Worm (Caenorhabditis elegans) whole organism, early embryonic: ENCODE measurements around the gene madf-5.

Experiments used
- B0310.2 ChIP-seq: sonication (generic microtip); optimal IDR thresholded peaks from 2 replicates; lab custom pipeline; 2016; ENCODE audit warnings: mild to moderate bottlenecking, missing genetic modification characterization, missing compliant biosample characterization
- F13C5.2 ChIP-seq: sonication (generic microtip); optimal IDR thresholded peaks from 2 replicates; lab custom pipeline; 2017; ENCODE audit warnings: mild to moderate bottlenecking, missing genetic modification characterization, inconsistent platforms, missing compliant biosample characterization
- aly-1 ChIP-seq: sonication (generic microtip); optimal IDR thresholded peaks from 2 replicates; lab custom pipeline; 2016; ENCODE audit warnings: missing genetic modification characterization, missing compliant biosample characterization
- ama-1 ChIP-seq: fragments of 150-350 bp; optimal IDR thresholded peaks from 2 replicates; lab custom pipeline; 2014
- ceh-13 ChIP-seq: fragments of 200-800 bp; sonication (Bioruptor generic); optimal IDR thresholded peaks from 2 replicates; lab custom pipeline; 2018; ENCODE audit warnings: mild to moderate bottlenecking, missing genetic modification characterization, missing compliant biosample characterization
- ceh-36 ChIP-seq: sonication (generic microtip); optimal IDR thresholded peaks from 2 replicates; lab custom pipeline; 2016; ENCODE audit warnings: missing genetic modification characterization, inconsistent platforms, missing compliant biosample characterization
- ets-7 ChIP-seq: sonication (generic microtip); optimal IDR thresholded peaks from 2 replicates; lab custom pipeline; 2016; ENCODE audit warnings: missing genotype, missing genetic modification characterization, missing compliant biosample characterization
- flt-1 ChIP-seq: fragments of 200-800 bp; sonication (Bioruptor generic); IDR thresholded peaks from 2 replicates; pipeline ENCODE4 v1.3.6; 2022; ENCODE audit warnings: missing genetic modification characterization, missing compliant biosample characterization
- hmbx-1 ChIP-seq: sonication (generic microtip); optimal IDR thresholded peaks from 2 replicates; lab custom pipeline; 2016; ENCODE audit warnings: mild to moderate bottlenecking, missing genetic modification characterization, missing compliant biosample characterization
- hmg-4 ChIP-seq: fragments of 200-800 bp; sonication (Bioruptor generic); optimal IDR thresholded peaks from 2 replicates; lab custom pipeline; 2018; ENCODE audit warnings: mild to moderate bottlenecking, missing genetic modification characterization, missing compliant biosample characterization
- hnd-1 ChIP-seq: sonication (generic microtip); optimal IDR thresholded peaks from 2 replicates; lab custom pipeline; 2016; ENCODE audit warnings: missing genetic modification characterization, missing compliant biosample characterization
- pes-1 ChIP-seq: fragments of 200-800 bp; sonication (Bioruptor generic); IDR thresholded peaks from 2 replicates; pipeline ENCODE4 v1.3.6; 2022; ENCODE audit warnings: missing genetic modification reagents, missing genetic modification characterization, missing compliant biosample characterization
- scrt-1 ChIP-seq: fragments of 200-800 bp; sonication (Bioruptor generic); IDR thresholded peaks from 2 replicates; pipeline ENCODE4 v1.3.6; 2022; ENCODE audit warnings: missing genetic modification characterization, missing compliant biosample characterization
- sea-1 ChIP-seq: fragments of 200-800 bp; sonication (Bioruptor generic); conservative IDR thresholded peaks from 2 replicates; pipeline ENCODE4 v1.3.6; 2022; ENCODE audit warnings: missing genetic modification characterization, missing compliant biosample characterization
- tbx-11 ChIP-seq: fragments of 200-800 bp; sonication (Bioruptor generic); IDR thresholded peaks from 2 replicates; pipeline ENCODE4 v1.3.6; 2022; ENCODE audit warnings: missing genetic modification characterization, missing compliant biosample characterization
- tbx-37 ChIP-seq: fragments of 200-800 bp; sonication (Bioruptor generic); conservative IDR thresholded peaks from 2 replicates; pipeline ENCODE4 v1.3.6; 2022; ENCODE audit warnings: missing genetic modification reagents, missing genetic modification characterization, missing compliant biosample characterization
- tra-4 ChIP-seq: sonication (generic microtip); optimal IDR thresholded peaks from 2 replicates; lab custom pipeline; 2017; ENCODE audit warnings: missing genetic modification characterization, missing compliant biosample characterization

madf-5 gene

ce11 chrII:14609297-14609937 lies 36.0 kb downstream of the madf-5 start:
- no peak for TF ChIP-seq B0310.2 (tag; lab: Kevin White, UChicago)
- TF ChIP-seq ama-1 (lab: Kevin White, UChicago) = no peak
- no peak for TF ChIP-seq tbx-11
- TF ChIP-seq ceh-13 (GFP tag; lab: Kevin White, UChicago) = no peak
- TF ChIP-seq hmg-4 (GFP tag; lab: Kevin White, UChicago) = no peak
- no peak for TF ChIP-seq flt-1 (GFP tag; lab: Robert Waterston, UW)
- TF ChIP-seq ceh-36 (tag; lab: Kevin White, UChicago) = no peak

ce11 chrII:14610492-14611142 lies 37.2 kb downstream of the madf-5 start:
- TF ChIP-seq pes-1 = no peak

ce11 chrII:14611307-14611706 lies 37.9 kb downstream of the madf-5 start:
- no peak for TF ChIP-seq hmg-4 (GFP tag; lab: Kevin White, UChicago)
- no peak for TF ChIP-seq ets-7
- TF ChIP-seq hnd-1 (tag; lab: Kevin White, UChicago) = no peak
- no peak for TF ChIP-seq tbx-11
- TF ChIP-seq scrt-1 (GFP tag; lab: Robert Waterston, UW) = no peak
- TF ChIP-seq B0310.2 (tag; lab: Kevin White, UChicago) = no peak
- no peak for TF ChIP-seq pes-1
- TF ChIP-seq ceh-36 (tag; lab: Kevin White, UChicago) = no peak
- TF ChIP-seq ceh-13 (GFP tag; lab: Kevin White, UChicago) = no peak
- no peak for TF ChIP-seq aly-1 (tag; lab: Kevin White, UChicago)
- no peak for TF ChIP-seq hmbx-1 (tag; lab: Kevin White, UChicago)
- TF ChIP-seq sea-1 (GFP tag; lab: Robert Waterston, UW) = no peak

ce11 chrII:14615735-14616134 lies 42.3 kb downstream of the madf-5 start, which contains the start of gene mltn-9:
Gene mltn-9, plus strand, starts transcription at chrII:14616035.
- TF ChIP-seq pes-1 (no peak), ceh-36 (tag; lab: Kevin White, UChicago) (no peak), ets-7 (no peak), ama-1 (lab: Kevin White, UChicago) (no peak), B0310.2 (tag; lab: Kevin White, UChicago) (no peak), hmbx-1 (tag; lab: Kevin White, UChicago) (no peak), F13C5.2 (tag; lab: Kevin White, UChicago) (no peak), tbx-37 (GFP tag; lab: Robert Waterston, UW) (no peak), tbx-11 (no peak), sea-1 (GFP tag; lab: Robert Waterston, UW) (no peak), scrt-1 (GFP tag; lab: Robert Waterston, UW) (no peak), hmg-4 (GFP tag; lab: Kevin White, UChicago) (no peak), hnd-1 (tag; lab: Kevin White, UChicago) (no peak), ceh-13 (GFP tag; lab: Kevin White, UChicago) (no peak), aly-1 (tag; lab: Kevin White, UChicago) (no peak), tra-4 (tag; lab: Kevin White, UChicago) (no peak), flt-1 (GFP tag; lab: Robert Waterston, UW) (no peak)

DNA sequence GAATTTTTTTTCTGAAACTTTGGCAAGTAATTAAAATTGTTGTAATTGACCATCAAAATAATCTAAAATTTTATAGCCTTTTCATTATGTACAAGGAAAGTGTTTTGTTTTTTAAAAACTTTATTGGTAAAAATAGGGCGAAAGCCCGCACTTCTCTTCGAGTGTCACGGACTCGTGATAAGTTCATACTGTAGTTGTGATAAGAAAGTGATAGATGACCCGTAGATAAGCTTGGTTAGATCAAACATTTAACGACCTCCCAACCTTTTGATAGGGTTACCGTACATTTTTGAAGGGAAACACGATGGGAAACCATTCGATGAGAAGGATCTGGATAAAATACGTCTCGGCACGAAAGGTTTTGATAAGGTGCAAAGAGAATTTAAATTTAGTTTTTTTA lies 43.0 kb downstream of the madf-5 start:
- no peak for TF ChIP-seq tra-4 (tag; lab: Kevin White, UChicago)
- no peak for TF ChIP-seq ceh-36 (tag; lab: Kevin White, UChicago)
- TF ChIP-seq hmbx-1 (tag; lab: Kevin White, UChicago) = no peak
- TF ChIP-seq tbx-11 = no peak
- no peak for TF ChIP-seq hnd-1 (tag; lab: Kevin White, UChicago)
- TF ChIP-seq tbx-37 (GFP tag; lab: Robert Waterston, UW) = no peak
- TF ChIP-seq ama-1 (lab: Kevin White, UChicago) = no peak

DNA sequence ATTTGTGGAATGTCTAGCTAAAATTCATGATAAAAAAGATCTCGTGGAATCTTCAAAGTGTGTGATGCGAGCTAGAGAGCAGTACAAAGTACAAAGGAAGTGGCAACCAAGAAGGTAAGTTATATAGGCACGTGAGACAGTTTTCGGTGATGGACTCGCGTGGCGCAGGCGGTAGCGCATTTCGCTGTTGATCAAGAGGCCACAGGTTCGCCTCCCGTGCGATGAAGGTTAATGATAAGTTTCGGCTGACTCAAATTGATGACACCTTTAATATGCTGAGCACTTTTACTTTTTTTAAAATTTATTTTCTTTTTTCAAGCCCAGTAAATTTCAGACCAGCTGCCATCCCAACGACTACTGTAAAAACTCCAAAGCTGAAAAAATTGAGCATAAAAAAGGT lies 43.5 kb downstream of the madf-5 start:
- TF ChIP-seq pes-1 (0 out of 2 replicates have a peak, but pooled peaks have one; percentile 25), hmbx-1 (tag; lab: Kevin White, UChicago) (no peak), aly-1 (tag; lab: Kevin White, UChicago) (no peak), F13C5.2 (tag; lab: Kevin White, UChicago) (no peak), ceh-13 (GFP tag; lab: Kevin White, UChicago) (no peak), sea-1 (GFP tag; lab: Robert Waterston, UW) (no peak)

DNA sequence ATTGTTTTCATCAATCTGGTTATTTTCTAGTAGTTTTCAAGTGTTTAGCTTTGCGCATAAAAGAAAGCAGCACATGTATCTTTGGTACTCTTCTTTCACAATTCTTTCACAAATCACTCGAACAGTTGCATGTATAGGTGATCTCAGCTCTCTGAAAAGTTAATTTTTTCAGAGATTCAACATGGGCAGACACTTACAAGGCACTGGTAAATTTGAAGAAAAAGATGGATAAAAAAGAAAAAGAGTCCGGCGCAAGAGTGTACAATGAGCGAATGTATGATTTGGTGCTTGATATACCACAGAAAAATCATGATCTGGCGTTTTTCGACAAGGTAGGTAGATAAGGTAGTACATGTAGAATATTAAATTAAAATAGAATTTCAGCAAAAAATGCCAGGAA lies 44.7 kb downstream of the madf-5 start:
- TF ChIP-seq pes-1 (no peak), aly-1 (tag; lab: Kevin White, UChicago) (no peak), ama-1 (lab: Kevin White, UChicago) (no peak), tbx-37 (GFP tag; lab: Robert Waterston, UW) (no peak), hmbx-1 (tag; lab: Kevin White, UChicago) (no peak), B0310.2 (tag; lab: Kevin White, UChicago) (no peak), ceh-13 (GFP tag; lab: Kevin White, UChicago) (no peak)

DNA sequence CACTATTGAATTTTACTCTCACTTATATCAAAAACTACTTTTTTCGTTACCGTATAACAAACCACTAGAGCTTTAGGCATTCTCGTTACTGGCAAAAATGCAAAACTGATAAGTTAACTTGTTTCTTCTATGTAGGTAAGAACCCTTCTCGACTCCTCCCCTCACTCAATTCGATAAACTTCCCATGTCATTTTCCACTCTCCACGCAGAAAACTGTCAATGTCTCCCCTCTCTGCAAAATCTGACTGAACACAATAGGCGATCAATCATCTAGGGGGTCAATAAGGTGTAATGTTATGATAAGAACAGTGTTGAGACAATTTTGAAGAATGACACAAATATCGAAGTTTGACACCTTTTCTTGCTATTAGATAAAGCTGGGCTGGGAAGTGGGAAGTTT lies 45.3 kb downstream of the madf-5 start:
- TF ChIP-seq tbx-37 (GFP tag; lab: Robert Waterston, UW) = no peak
- TF ChIP-seq hmg-4 (GFP tag; lab: Kevin White, UChicago) = no peak
- TF ChIP-seq tbx-11 = no peak
- TF ChIP-seq hnd-1 (tag; lab: Kevin White, UChicago) = no peak
- no peak for TF ChIP-seq scrt-1 (GFP tag; lab: Robert Waterston, UW)
- no peak for TF ChIP-seq ceh-36 (tag; lab: Kevin White, UChicago)
- no peak for TF ChIP-seq ceh-13 (GFP tag; lab: Kevin White, UChicago)
- TF ChIP-seq flt-1 (GFP tag; lab: Robert Waterston, UW) = no peak
- no peak for TF ChIP-seq F13C5.2 (tag; lab: Kevin White, UChicago)
- TF ChIP-seq aly-1 (tag; lab: Kevin White, UChicago) = no peak
- no peak for TF ChIP-seq ama-1 (lab: Kevin White, UChicago)
